Worm (Caenorhabditis elegans) whole organism, L4 larva: ENCODE results near the gene clec-266.

Experiments
- F10B5.3 ChIP-seq: sonication (generic microtip); optimal IDR thresholded peaks from 2 replicates; lab custom pipeline; 2016; ENCODE audit warnings: mild to moderate bottlenecking, missing genetic modification characterization, missing compliant biosample characterization
- R02D3.7 ChIP-seq: fragments of 150-350 bp; sonication (generic microtip); optimal IDR thresholded peaks from 3 replicates; lab custom pipeline; 2014; ENCODE audit warnings: missing biosample characterization, missing genetic modification characterization
- Y48G9A.11 ChIP-seq: fragments of 200-800 bp; sonication (Bioruptor generic); IDR thresholded peaks from 2 replicates; pipeline ENCODE4 v1.3.6; 2022; ENCODE audit warnings: missing genetic modification reagents, missing genetic modification characterization, missing compliant biosample characterization
- Y5F2A.4 ChIP-seq: fragments of 200-800 bp; sonication (Bioruptor generic); optimal IDR thresholded peaks from 2 replicates; lab custom pipeline; 2018; ENCODE audit warnings: mild to moderate bottlenecking, missing genetic modification characterization, missing compliant biosample characterization
- Y75B8A.6 ChIP-seq: fragments of 200-800 bp; sonication (Bioruptor generic); IDR thresholded peaks from 2 replicates; pipeline ENCODE4 v1.3.6; 2022; ENCODE audit warnings: missing genetic modification reagents, missing genetic modification characterization, missing compliant biosample characterization
- aha-1 ChIP-seq: fragments of 150-350 bp; peaks from one replicate; lab custom pipeline; 2014; ENCODE audit warnings: missing biosample characterization, missing genetic modification characterization
- ceh-32 ChIP-seq: sonication (generic microtip); optimal IDR thresholded peaks from 2 replicates; lab custom pipeline; 2016; ENCODE audit warnings: mild to moderate bottlenecking, missing genetic modification characterization, missing compliant biosample characterization; ENCODE audit not compliant: poor library complexity
- ceh-44 ChIP-seq: fragments of 200-800 bp; sonication (Bioruptor generic); IDR thresholded peaks from 2 replicates; pipeline ENCODE4 v1.3.6; 2022; ENCODE audit warnings: missing genetic modification reagents, missing genetic modification characterization, missing compliant biosample characterization
- ceh-82 ChIP-seq: sonication (generic microtip); optimal IDR thresholded peaks from 2 replicates; lab custom pipeline; 2017; ENCODE audit warnings: missing biosample characterization, missing genetic modification characterization
- daf-16 ChIP-seq, 3 experiments: sonication (generic microtip); optimal IDR thresholded peaks; 2 replicates each; lab custom pipeline; 2016 to 2017; ENCODE audit warnings: missing genetic modification characterization in 3 of 3, missing genetic modification reagents in 3 of 3, mild to moderate bottlenecking in 2 of 3, missing compliant biosample characterization in 2 of 3, missing biosample characterization in 1 of 3, moderate library complexity in 1 of 3
- dmd-6 ChIP-seq: fragments of 200-800 bp; sonication (Bioruptor generic); IDR thresholded peaks from 2 replicates; pipeline ENCODE4 v1.3.6; 2022; ENCODE audit warnings: missing genetic modification reagents, missing genetic modification characterization, missing compliant biosample characterization
- dmd-8 ChIP-seq: fragments of 200-800 bp; sonication (Bioruptor generic); IDR thresholded peaks from 2 replicates; pipeline ENCODE4 v1.3.6; 2022; ENCODE audit warnings: missing genetic modification characterization, missing compliant biosample characterization
- dpl-1 ChIP-seq: fragments of 150-350 bp; optimal IDR thresholded peaks from 2 replicates; lab custom pipeline; 2014; ENCODE audit warnings: missing biosample characterization, missing genetic modification reagents, missing genetic modification characterization
- dve-1 ChIP-seq: sonication (generic microtip); optimal IDR thresholded peaks from 2 replicates; lab custom pipeline; 2017; ENCODE audit warnings: antibody characterized with exemption, mild to moderate bottlenecking, missing genetic modification characterization, missing compliant biosample characterization; ENCODE audit not compliant: insufficient read depth
- egl-27 ChIP-seq: sonication (generic microtip); optimal IDR thresholded peaks from 3 replicates; lab custom pipeline; 2017; ENCODE audit warnings: missing biosample characterization, missing genetic modification reagents, missing genetic modification characterization
- fkh-10 ChIP-seq: fragments of 150-350 bp; optimal IDR thresholded peaks from 2 replicates; lab custom pipeline; 2014; ENCODE audit warnings: missing biosample characterization, missing genetic modification reagents, missing genetic modification characterization
- gei-8 ChIP-seq: fragments of 200-800 bp; sonication (Bioruptor generic); optimal IDR thresholded peaks from 2 replicates; lab custom pipeline; 2018; ENCODE audit warnings: mild to moderate bottlenecking, missing genetic modification characterization, missing compliant biosample characterization
- hif-1 ChIP-seq, 2 experiments: sonication (generic microtip); optimal IDR thresholded peaks; 2 replicates each; lab custom pipeline; 2016 to 2017; ENCODE audit warnings: missing compliant biosample characterization in 2 of 2, missing genetic modification characterization in 2 of 2, missing genetic modification reagents in 2 of 2, missing genotype in 2 of 2, mild to moderate bottlenecking in 1 of 2
- hmg-1.1 ChIP-seq: fragments of 200-800 bp; sonication (Bioruptor generic); IDR thresholded peaks from 2 replicates; pipeline ENCODE4 v1.3.6; 2022; ENCODE audit warnings: missing genetic modification reagents, missing genetic modification characterization, missing compliant biosample characterization
- jun-1 ChIP-seq: fragments of 150-350 bp; optimal IDR thresholded peaks from 2 replicates; lab custom pipeline; 2014; ENCODE audit warnings: missing biosample characterization, missing genetic modification reagents, missing genetic modification characterization
- lim-7 ChIP-seq: fragments of 200-800 bp; sonication (Bioruptor generic); IDR thresholded peaks from 2 replicates; pipeline ENCODE4 v1.3.6; 2022; ENCODE audit warnings: missing genetic modification characterization, missing compliant biosample characterization
- lin-39 ChIP-seq: fragments of 150-350 bp; optimal IDR thresholded peaks from 2 replicates; lab custom pipeline; 2014; ENCODE audit warnings: missing biosample characterization, missing genetic modification reagents, missing genetic modification characterization
- mxl-2 ChIP-seq: fragments of 200-800 bp; sonication (Bioruptor generic); conservative IDR thresholded peaks from 2 replicates; pipeline ENCODE4 v1.3.6; 2022; ENCODE audit warnings: missing genetic modification reagents, missing genetic modification characterization, missing compliant biosample characterization
- nhr-102 ChIP-seq: sonication (generic microtip); optimal IDR thresholded peaks from 2 replicates; lab custom pipeline; 2016; ENCODE audit warnings: mild to moderate bottlenecking, missing genetic modification characterization, moderate library complexity, missing compliant biosample characterization
- nhr-6 ChIP-seq: fragments of 150-350 bp; optimal IDR thresholded peaks from 2 replicates; lab custom pipeline; 2014; ENCODE audit warnings: missing biosample characterization, missing genetic modification characterization
- php-3 ChIP-seq: fragments of 200-800 bp; sonication (Bioruptor generic); IDR thresholded peaks from 2 replicates; pipeline ENCODE4 v1.3.6; 2022; ENCODE audit warnings: missing genetic modification reagents, missing genetic modification characterization, missing compliant biosample characterization
- pqm-1 ChIP-seq: sonication (generic microtip); optimal IDR thresholded peaks from 2 replicates; lab custom pipeline; 2017; ENCODE audit warnings: missing biosample characterization, missing genetic modification characterization
- rbr-2 ChIP-seq: sonication (generic microtip); optimal IDR thresholded peaks from 2 replicates; lab custom pipeline; 2016; ENCODE audit warnings: missing genotype, missing genetic modification characterization, missing compliant biosample characterization
- sdz-12 ChIP-seq: fragments of 200-800 bp; sonication (Bioruptor generic); optimal IDR thresholded peaks from 2 replicates; lab custom pipeline; 2018; ENCODE audit warnings: mild to moderate bottlenecking, missing genetic modification characterization, missing compliant biosample characterization
- snpc-1.2 ChIP-seq: fragments of 200-800 bp; sonication (Bioruptor generic); IDR thresholded peaks from 2 replicates; pipeline ENCODE4 v1.3.6; 2022; ENCODE audit warnings: missing genetic modification reagents, missing genetic modification characterization, missing compliant biosample characterization
- spr-1 ChIP-seq: sonication (generic microtip); optimal IDR thresholded peaks from 2 replicates; lab custom pipeline; 2016; ENCODE audit warnings: mild to moderate bottlenecking, missing genetic modification characterization, missing compliant biosample characterization
- unc-62 ChIP-seq, 3 experiments: fragments of 150-350 bp in 1 of 3; sonication (generic microtip); optimal IDR thresholded peaks in 2 of 3; peaks in 1 of 3; 1 replicate in 1 of 3; 2 replicates in 2 of 3; lab custom pipeline; 2014 to 2017; ENCODE audit warnings: missing biosample characterization in 3 of 3, missing genetic modification characterization in 3 of 3, missing genetic modification reagents in 3 of 3, missing genotype in 1 of 3
- vab-7 ChIP-seq: fragments of 200-800 bp; sonication (Bioruptor generic); IDR thresholded peaks from 2 replicates; pipeline ENCODE4 v1.3.6; 2022; ENCODE audit warnings: missing genetic modification reagents, missing genetic modification characterization, missing compliant biosample characterization
- zfp-2 ChIP-seq: sonication (generic microtip); optimal IDR thresholded peaks from 2 replicates; lab custom pipeline; 2016; ENCODE audit warnings: mild to moderate bottlenecking, missing genetic modification characterization, missing compliant biosample characterization
- zip-11 ChIP-seq: fragments of 200-800 bp; sonication (Bioruptor generic); IDR thresholded peaks from 2 replicates; pipeline ENCODE4 v1.3.6; 2022; ENCODE audit warnings: missing genetic modification characterization, missing compliant biosample characterization

The clec-266 gene

ce11 chrX:6631437-6631836 is 8.7 kb upstream of the clec-266 start, which contains the start of gene aexr-2:
Gene aexr-2 (minus strand): TSS chrX:6631537.
- TF ChIP-seq spr-1 (tag; lab: Kevin White, UChicago) (no peak), dve-1 (no peak), lim-7 (GFP tag; lab: Robert Waterston, UW) (no peak), rbr-2 (tag; lab: Kevin White, UChicago) (no peak), hif-1 (tag; optimal IDR thresholded peaks at IDR 0.05; lab: Kevin White, UChicago) (no peak), F10B5.3 (tag; lab: Kevin White, UChicago) (no peak), Y75B8A.6 (GFP tag; lab: Robert Waterston, UW) (no peak), egl-27 (tag; lab: Kevin White, UChicago) (no peak), snpc-1.2 (GFP tag; lab: Robert Waterston, UW) (no peak), lin-39 (tag; lab: Kevin White, UChicago) (no peak), dpl-1 (GFP tag; lab: Kevin White, UChicago) (no peak), dmd-6 (no peak), ceh-32 (tag; lab: Kevin White, UChicago) (no peak), zip-11 (GFP tag; lab: Robert Waterston, UW) (no peak), Y5F2A.4 (GFP tag; lab: Kevin White, UChicago) (no peak), php-3 (GFP tag; lab: Robert Waterston, UW) (no peak), nhr-6 (tag; lab: Kevin White, UChicago) (no peak), daf-16 (GFP tag; optimal IDR thresholded peaks at IDR 0.05; lab: Kevin White, UChicago) (no peak), daf-16 (tag; optimal IDR thresholded peaks at IDR 0.05; lab: Kevin White, UChicago) (no peak)

DNA sequence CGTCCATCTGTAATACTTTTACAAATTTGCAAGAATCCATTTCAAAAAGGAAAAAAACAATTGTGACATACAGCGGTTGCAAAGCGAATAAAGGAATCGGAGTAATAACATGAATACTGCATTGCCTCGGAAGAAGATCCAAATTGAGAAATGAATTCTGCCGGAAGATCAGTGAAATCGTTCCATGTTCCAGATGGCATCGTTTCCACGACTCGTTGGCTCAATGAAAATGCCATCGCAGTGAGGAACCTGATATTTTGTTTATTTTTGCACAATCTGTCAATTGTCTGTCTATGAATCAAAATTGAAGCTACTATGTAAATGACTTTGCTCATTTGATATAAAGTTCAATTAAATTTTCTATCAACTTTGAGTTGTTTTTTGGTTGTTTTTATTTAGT is 7.9 kb upstream of the clec-266 start:
- TF ChIP-seq zfp-2 (tag; lab: Kevin White, UChicago) (no peak), aha-1 (peak; percentile 97)

- TF ChIP-seq unc-62 (GFP tag; optimal IDR thresholded peaks at IDR 0.05 in 1 of 2; lab: Kevin White, UChicago) (peak in 1 of 2 experiments; percentile 18), unc-62 (tag; optimal IDR thresholded peaks at IDR 0.05; lab: Kevin White, UChicago) (no peak), nhr-102 (tag; lab: Kevin White, UChicago) (no peak), aha-1 (peak; percentile 44)
- TF ChIP-seq, all 104 proteins: peak for 2
Measured at ce11 chrX:6625275-6625674, 2.6 kb upstream of the clec-266 start.

- TF ChIP-seq spr-1 (tag; lab: Kevin White, UChicago) (no peak), Y48G9A.11 (GFP tag; lab: Robert Waterston, UW) (no peak), ceh-82 (tag; lab: Kevin White, UChicago) (no peak), ceh-44 (no peak), R02D3.7 (tag; lab: Kevin White, UChicago) (no peak), dmd-8 (GFP tag; lab: Robert Waterston, UW) (no peak), nhr-102 (tag; lab: Kevin White, UChicago) (no peak), F10B5.3 (tag; lab: Kevin White, UChicago) (no peak), vab-7 (no peak), hmg-1.1 (GFP tag; lab: Robert Waterston, UW) (no peak)
- TF ChIP-seq, all 104 proteins: peak for 0
Measured at ce11 chrX:6618712-6619111, 4.0 kb downstream of the clec-266 start, which contains the start of gene kqt-1. Gene kqt-1 (plus strand): TSS chrX:6619012.

ce11 chrX:6617622-6618021 is 5.1 kb downstream of the clec-266 start:
- TF ChIP-seq ceh-82 (tag; lab: Kevin White, UChicago) (no peak), gei-8 (no peak), pqm-1 (no peak), zip-11 (GFP tag; lab: Robert Waterston, UW) (no peak), spr-1 (tag; lab: Kevin White, UChicago) (no peak), fkh-10 (GFP tag; lab: Kevin White, UChicago) (no peak), mxl-2 (GFP tag; lab: Robert Waterston, UW) (no peak), sdz-12 (no peak), jun-1 (tag; lab: Kevin White, UChicago) (no peak), ceh-32 (tag; lab: Kevin White, UChicago) (no peak)
